Worm (Caenorhabditis elegans) whole organism, young adult: ENCODE data around the gene C47E12.3.

Source experiments
- atf-7 ChIP-seq: sonication (generic microtip); optimal IDR thresholded peaks from 2 replicates; lab custom pipeline; 2017; ENCODE audit warnings: mild to moderate bottlenecking, missing genetic modification characterization, missing compliant biosample characterization
- bed-1 ChIP-seq: fragments of 200-800 bp; sonication (Bioruptor generic); IDR thresholded peaks from 2 replicates; pipeline ENCODE4 v1.3.6; 2022; ENCODE audit warnings: missing genetic modification reagents, missing genetic modification characterization, missing compliant biosample characterization
- bed-2 ChIP-seq: fragments of 200-800 bp; sonication (Bioruptor generic); IDR thresholded peaks from 2 replicates; pipeline ENCODE4 v1.3.6; 2022; ENCODE audit warnings: missing genetic modification reagents, missing genetic modification characterization, missing compliant biosample characterization
- dpff-1 ChIP-seq: sonication (generic microtip); optimal IDR thresholded peaks from 2 replicates; lab custom pipeline; 2017; ENCODE audit warnings: mild to moderate bottlenecking, missing genetic modification characterization, missing compliant biosample characterization
- lsy-27 ChIP-seq: sonication (generic microtip); optimal IDR thresholded peaks from 2 replicates; lab custom pipeline; 2017; ENCODE audit warnings: missing genetic modification characterization, mild to moderate bottlenecking, missing compliant biosample characterization, antibody characterized with exemption, missing genotype, borderline replicate concordance; ENCODE audit not compliant: insufficient read depth
- nfya-1 ChIP-seq: sonication (generic microtip); optimal IDR thresholded peaks from 2 replicates; lab custom pipeline; 2017; ENCODE audit warnings: antibody characterized with exemption, missing compliant biosample characterization, missing genetic modification characterization, borderline replicate concordance; ENCODE audit not compliant: insufficient read depth
- nhr-90 ChIP-seq: sonication (generic microtip); optimal IDR thresholded peaks from 2 replicates; lab custom pipeline; 2016; ENCODE audit warnings: missing genotype, mild to moderate bottlenecking, missing genetic modification characterization, missing compliant biosample characterization
- snpc-4 ChIP-seq, 5 experiments: fragments of 150-350 bp in 1 of 5; sonication (generic microtip) in 4 of 5; optimal IDR thresholded peaks; 2 replicates each; lab custom pipeline; 2014 to 2018; ENCODE audit warnings: missing genetic modification characterization in 5 of 5, missing biosample characterization in 3 of 5, antibody characterized with exemption in 2 of 5, mild to moderate bottlenecking in 2 of 5, missing compliant biosample characterization in 2 of 5, missing genotype in 2 of 5, moderate library complexity in 2 of 5, missing genetic modification reagents in 1 of 5
- unc-130 ChIP-seq: sonication (generic microtip); optimal IDR thresholded peaks from 2 replicates; lab custom pipeline; 2016; ENCODE audit warnings: missing genetic modification reagents, missing genetic modification characterization, missing compliant biosample characterization
- zim-3 ChIP-seq: sonication (generic microtip); optimal IDR thresholded peaks from 2 replicates; lab custom pipeline; 2017; ENCODE audit warnings: mild to moderate bottlenecking, missing genetic modification characterization, moderate library complexity, missing compliant biosample characterization
- ztf-26 ChIP-seq: sonication (generic microtip); optimal IDR thresholded peaks from 2 replicates; lab custom pipeline; 2017; ENCODE audit warnings: missing genetic modification characterization, missing compliant biosample characterization

DNA sequence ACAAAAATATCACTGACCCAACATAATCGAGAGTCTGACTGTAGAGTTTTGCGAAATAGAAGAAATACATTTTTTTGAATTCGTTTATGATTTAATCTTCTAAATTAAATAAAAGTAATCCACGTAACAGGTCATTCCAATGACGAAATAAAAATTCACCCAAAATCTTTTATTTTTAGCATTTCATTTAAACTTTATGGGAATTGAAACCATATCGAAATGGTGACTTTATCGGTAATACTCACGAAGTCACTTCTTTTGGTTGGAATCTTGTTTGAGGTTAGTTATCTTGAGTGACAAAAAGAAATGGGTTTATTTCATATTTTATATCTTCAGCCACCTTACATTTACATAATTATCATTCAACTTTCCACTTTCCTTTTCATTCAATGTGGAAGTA lies 29.0 kb downstream of the C47E12.3 start, which contains the start of the genes C47E12.12 and C47E12.10:
- no peak for TF ChIP-seq unc-130 (GFP tag; lab: Kevin White, UChicago)
- no peak for TF ChIP-seq ztf-26 (tag; lab: Kevin White, UChicago)
- no peak for TF ChIP-seq nhr-90
- no peak for TF ChIP-seq bed-1 (GFP tag; lab: Robert Waterston, UW)
- no peak for TF ChIP-seq zim-3 (tag; lab: Kevin White, UChicago)
- TF ChIP-seq snpc-4 (GFP tag; optimal IDR thresholded peaks at IDR 0.05; lab: Kevin White, UChicago) = no peak
- TF ChIP-seq snpc-4 (tag; optimal IDR thresholded peaks at IDR 0.05; lab: Kevin White, UChicago) = no peak
- TF ChIP-seq bed-2 (GFP tag; lab: Robert Waterston, UW) = no peak
- TF ChIP-seq dpff-1 = no peak
- TF ChIP-seq nfya-1 (tag; lab: Kevin White, UChicago) = no peak
- no peak for TF ChIP-seq lsy-27 (tag; lab: Kevin White, UChicago)
- no peak for TF ChIP-seq atf-7 (tag; lab: Kevin White, UChicago)
